Fruit fly (Drosophila melanogaster) whole organism, embryonic: ENCODE data around the gene alpha-Est3.
A peak's percentile ranks its signal among the peaks of the same experiment; 100 is the strongest.

Experiments used
- Bteb2 ChIP-seq: fragments of 200-800 bp; sonication (Bioruptor generic); optimal IDR thresholded peaks from 2 replicates; lab custom pipeline; 2016; ENCODE audit warnings: missing biosample characterization, missing genetic modification characterization
- C15 ChIP-seq: fragments of 200-800 bp; sonication (Bioruptor generic); IDR thresholded peaks from 3 replicates; pipeline ENCODE4 v1.3.6; 2022; ENCODE audit warnings: missing biosample characterization, missing genetic modification characterization
- CG10147 ChIP-seq: fragments of 200-800 bp; sonication (Bioruptor generic); optimal IDR thresholded peaks from 2 replicates; lab custom pipeline; 2019; ENCODE audit warnings: missing biosample characterization, mild to moderate bottlenecking, missing genetic modification characterization, moderate library complexity
- CG11085 ChIP-seq: fragments of 200-800 bp; sonication (Bioruptor generic); IDR thresholded peaks from 2 replicates; pipeline ENCODE4 v1.3.6; 2022; ENCODE audit warnings: missing biosample characterization, missing genetic modification characterization
- CG11398 ChIP-seq: fragments of 200-800 bp; sonication (Bioruptor generic); optimal IDR thresholded peaks from 2 replicates; lab custom pipeline; 2016; ENCODE audit warnings: missing biosample characterization, missing genetic modification characterization
- CG11456 ChIP-seq: fragments of 200-800 bp; sonication (Bioruptor generic); IDR thresholded peaks from 3 replicates; pipeline ENCODE4 v1.3.6; 2022; ENCODE audit warnings: missing biosample characterization, missing genetic modification characterization
- CG11504 ChIP-seq: fragments of 200-800 bp; sonication (Bioruptor generic); optimal IDR thresholded peaks from 3 replicates; lab custom pipeline; 2019; ENCODE audit warnings: missing biosample characterization, mild to moderate bottlenecking, missing genetic modification characterization, moderate library complexity
- CG13287 ChIP-seq: fragments of 200-800 bp; sonication (Bioruptor generic); IDR thresholded peaks from 2 replicates; pipeline ENCODE4 v1.3.6; 2022; ENCODE audit warnings: missing biosample characterization, missing genetic modification characterization; ENCODE audit not compliant: partially characterized antibody
- CG15073 ChIP-seq: fragments of 200-800 bp; sonication (Bioruptor generic); optimal IDR thresholded peaks from 2 replicates; lab custom pipeline; 2016; ENCODE audit warnings: missing biosample characterization, missing genetic modification characterization
- CG1529 ChIP-seq: fragments of 200-800 bp; sonication (Bioruptor generic); optimal IDR thresholded peaks from 3 replicates; lab custom pipeline; 2018; ENCODE audit warnings: missing biosample characterization, missing genetic modification characterization
- CG2712 ChIP-seq: fragments of 200-800 bp; optimal IDR thresholded peaks from 3 replicates; lab custom pipeline; 2019; ENCODE audit warnings: missing biosample characterization, mild to moderate bottlenecking, missing genetic modification characterization, moderate library complexity
- CG30403 ChIP-seq: fragments of 200-800 bp; sonication (Bioruptor generic); optimal IDR thresholded peaks from 3 replicates; lab custom pipeline; 2016; ENCODE audit warnings: missing biosample characterization, missing genetic modification characterization
- CG34224 ChIP-seq: fragments of 200-800 bp; sonication (Bioruptor generic); IDR thresholded peaks from 3 replicates; pipeline ENCODE4 v1.3.6; 2022; ENCODE audit warnings: missing biosample characterization, missing genetic modification characterization; ENCODE audit not compliant: partially characterized antibody
- CG3847 ChIP-seq: fragments of 200-800 bp; sonication (Bioruptor generic); IDR thresholded peaks from 2 replicates; pipeline ENCODE4 v1.3.6; 2022; ENCODE audit warnings: missing biosample characterization, missing genetic modification characterization
- CG3995 ChIP-seq: fragments of 200-800 bp; sonication (Bioruptor generic); optimal IDR thresholded peaks from 3 replicates; lab custom pipeline; 2016; ENCODE audit warnings: missing biosample characterization, missing genetic modification characterization
- CG4424 ChIP-seq: fragments of 200-800 bp; sonication (Bioruptor generic); optimal IDR thresholded peaks from 3 replicates; lab custom pipeline; 2016; ENCODE audit warnings: missing biosample characterization, missing genetic modification characterization
- Deaf1 ChIP-seq: fragments of 200-800 bp; optimal IDR thresholded peaks from 3 replicates; lab custom pipeline; 2019; ENCODE audit warnings: missing biosample characterization, mild to moderate bottlenecking, missing genetic modification characterization, moderate library complexity
- Fer3 ChIP-seq: fragments of 200-800 bp; sonication (Bioruptor generic); optimal IDR thresholded peaks from 2 replicates; lab custom pipeline; 2018; ENCODE audit warnings: missing biosample characterization, mild to moderate bottlenecking, missing genetic modification characterization, moderate library complexity
- Hmr ChIP-seq: fragments of 200-800 bp; sonication (Bioruptor generic); optimal IDR thresholded peaks from 3 replicates; lab custom pipeline; 2017; ENCODE audit warnings: mild to moderate bottlenecking, missing biosample characterization, missing genetic modification reagents, missing genetic modification characterization
- Hr3 ChIP-seq: fragments of 200-800 bp; sonication (Bioruptor generic); optimal IDR thresholded peaks from 3 replicates; lab custom pipeline; 2016; ENCODE audit warnings: missing biosample characterization, missing genetic modification characterization
- Hsf ChIP-seq: fragments of 200-800 bp; sonication (Bioruptor generic); optimal IDR thresholded peaks from 3 replicates; lab custom pipeline; 2016; ENCODE audit warnings: missing biosample characterization, missing genetic modification characterization
- Kr ChIP-seq: fragments of 200-800 bp; sonication (Bioruptor generic); optimal IDR thresholded peaks from 2 replicates; lab custom pipeline; 2017; ENCODE audit warnings: missing biosample characterization, mild to moderate bottlenecking, missing genetic modification characterization
- Med ChIP-seq: fragments of 200-800 bp; sonication (Bioruptor generic); peaks from one replicate; lab custom pipeline; 2016; ENCODE audit warnings: missing biosample characterization, missing genetic modification characterization, mild to moderate bottlenecking, inconsistent platforms, moderate library complexity
- NfI ChIP-seq: fragments of 200-800 bp; sonication (Bioruptor generic); optimal IDR thresholded peaks from 3 replicates; lab custom pipeline; 2018; ENCODE audit warnings: missing biosample characterization, mild to moderate bottlenecking, missing genetic modification characterization, moderate library complexity
- Oaz ChIP-seq: fragments of 200-800 bp; sonication (Bioruptor generic); IDR thresholded peaks from 2 replicates; pipeline ENCODE4 v1.3.6; 2022; ENCODE audit warnings: missing biosample characterization, missing genetic modification characterization
- Ptx1 ChIP-seq: fragments of 200-800 bp; sonication (Bioruptor generic); IDR thresholded peaks from 2 replicates; pipeline ENCODE4 v1.3.6; 2022; ENCODE audit warnings: missing biosample characterization, missing genetic modification characterization
- Trl ChIP-seq, 3 experiments: fragments of >200 bp in 2 of 3; fragments of 200-800 bp in 1 of 3; sonication (Bioruptor generic) in 1 of 3; optimal IDR thresholded peaks; 2 replicates in 1 of 3; 3 replicates in 2 of 3; lab custom pipeline; 2016 to 2017; ENCODE audit warnings: missing biosample characterization in 1 of 3, missing genetic modification characterization in 1 of 3
- az2 ChIP-seq: fragments of 200-800 bp; sonication (Bioruptor generic); optimal IDR thresholded peaks from 3 replicates; lab custom pipeline; 2016; ENCODE audit warnings: missing biosample characterization, missing genetic modification characterization
- btn ChIP-seq: fragments of 200-800 bp; sonication (Bioruptor generic); optimal IDR thresholded peaks from 2 replicates; lab custom pipeline; 2016; ENCODE audit warnings: missing biosample characterization, missing genetic modification characterization
- crp ChIP-seq, 2 experiments: fragments of 200-800 bp; sonication (Bioruptor generic); optimal IDR thresholded peaks; 2 replicates in 1 of 2; 3 replicates in 1 of 2; lab custom pipeline; 2017; ENCODE audit warnings: missing biosample characterization in 2 of 2, missing genetic modification characterization in 2 of 2, mild to moderate bottlenecking in 1 of 2, moderate library complexity in 1 of 2
- cwo ChIP-seq: fragments of 200-800 bp; sonication (Bioruptor generic); optimal IDR thresholded peaks from 3 replicates; lab custom pipeline; 2017; ENCODE audit warnings: missing biosample characterization, missing genetic modification characterization, mild to moderate bottlenecking, moderate library complexity, missing genetic modification reagents
- danr ChIP-seq: fragments of 200-800 bp; sonication (Bioruptor generic); IDR thresholded peaks from 2 replicates; pipeline ENCODE4 v1.3.6; 2022; ENCODE audit warnings: missing biosample characterization, missing genetic modification characterization
- h ChIP-seq: fragments of >200 bp; optimal IDR thresholded peaks from 2 replicates; lab custom pipeline; 2017
- hbn ChIP-seq: fragments of 200-800 bp; sonication (Bioruptor generic); IDR thresholded peaks from 2 replicates; pipeline ENCODE4 v1.3.6; 2022; ENCODE audit warnings: missing biosample characterization, missing genetic modification characterization; ENCODE audit not compliant: partially characterized antibody
- lab ChIP-seq: fragments of 200-800 bp; sonication (Bioruptor generic); optimal IDR thresholded peaks from 3 replicates; lab custom pipeline; 2017; ENCODE audit warnings: missing biosample characterization, missing genetic modification characterization, mild to moderate bottlenecking, moderate library complexity, missing genetic modification reagents
- lbe ChIP-seq: fragments of 200-800 bp; sonication (Bioruptor generic); optimal IDR thresholded peaks from 2 replicates; lab custom pipeline; 2016; ENCODE audit warnings: missing biosample characterization, mild to moderate bottlenecking, missing genetic modification characterization
- mld ChIP-seq: fragments of 200-800 bp; sonication (Bioruptor generic); IDR thresholded peaks from 3 replicates; pipeline ENCODE4 v1.3.6; 2022; ENCODE audit warnings: missing biosample characterization, missing genetic modification characterization; ENCODE audit not compliant: partially characterized antibody
- oc ChIP-seq: fragments of 200-800 bp; sonication (Bioruptor generic); optimal IDR thresholded peaks from 2 replicates; lab custom pipeline; 2018; ENCODE audit warnings: missing biosample characterization, mild to moderate bottlenecking, missing genetic modification characterization, moderate library complexity
- psq ChIP-seq: fragments of 200-800 bp; sonication (Bioruptor generic); optimal IDR thresholded peaks from 2 replicates; lab custom pipeline; 2017; ENCODE audit warnings: missing biosample characterization, missing genetic modification characterization
- salm ChIP-seq: fragments of 200-800 bp; sonication (Bioruptor generic); optimal IDR thresholded peaks from 2 replicates; lab custom pipeline; 2018; ENCODE audit warnings: missing biosample characterization, mild to moderate bottlenecking, missing genetic modification characterization
- sc ChIP-seq, 3 experiments: fragments of >200 bp in 2 of 3; fragments of 200-800 bp in 1 of 3; sonication (Bioruptor generic) in 1 of 3; optimal IDR thresholded peaks; 2 replicates in 2 of 3; 3 replicates in 1 of 3; lab custom pipeline; 2017; ENCODE audit warnings: mild to moderate bottlenecking in 1 of 3, missing biosample characterization in 1 of 3, missing genetic modification characterization in 1 of 3, missing genetic modification reagents in 1 of 3
- sd ChIP-seq: fragments of 200-800 bp; sonication (Bioruptor generic); optimal IDR thresholded peaks from 3 replicates; lab custom pipeline; 2018; ENCODE audit warnings: missing biosample characterization, mild to moderate bottlenecking, missing genetic modification characterization, moderate library complexity
- ssp ChIP-seq: fragments of 200-800 bp; sonication (Bioruptor generic); IDR thresholded peaks from 2 replicates; pipeline ENCODE4 v1.3.6; 2022; ENCODE audit warnings: missing biosample characterization, missing genetic modification characterization
- tin ChIP-seq: fragments of 200-800 bp; sonication (Bioruptor generic); optimal IDR thresholded peaks from 3 replicates; lab custom pipeline; 2016; ENCODE audit warnings: missing biosample characterization, missing genetic modification characterization
- toy ChIP-seq: fragments of 200-800 bp; sonication (Bioruptor generic); IDR thresholded peaks from 2 replicates; pipeline ENCODE4 v1.3.6; 2022; ENCODE audit warnings: missing biosample characterization, missing genetic modification characterization
- yki ChIP-seq: fragments of >200 bp; optimal IDR thresholded peaks from 3 replicates; lab custom pipeline; 2018
- zen2 ChIP-seq: fragments of 200-800 bp; sonication (Bioruptor generic); IDR thresholded peaks from 3 replicates; pipeline ENCODE4 v1.3.6; 2022; ENCODE audit warnings: missing biosample characterization, missing genetic modification characterization; ENCODE audit not compliant: partially characterized antibody
- zfh1 ChIP-seq: fragments of 200-800 bp; sonication (Bioruptor generic); IDR thresholded peaks from 3 replicates; pipeline ENCODE4 v1.3.6; 2022; ENCODE audit warnings: missing biosample characterization, missing genetic modification characterization

Gene alpha-Est3

DNA sequence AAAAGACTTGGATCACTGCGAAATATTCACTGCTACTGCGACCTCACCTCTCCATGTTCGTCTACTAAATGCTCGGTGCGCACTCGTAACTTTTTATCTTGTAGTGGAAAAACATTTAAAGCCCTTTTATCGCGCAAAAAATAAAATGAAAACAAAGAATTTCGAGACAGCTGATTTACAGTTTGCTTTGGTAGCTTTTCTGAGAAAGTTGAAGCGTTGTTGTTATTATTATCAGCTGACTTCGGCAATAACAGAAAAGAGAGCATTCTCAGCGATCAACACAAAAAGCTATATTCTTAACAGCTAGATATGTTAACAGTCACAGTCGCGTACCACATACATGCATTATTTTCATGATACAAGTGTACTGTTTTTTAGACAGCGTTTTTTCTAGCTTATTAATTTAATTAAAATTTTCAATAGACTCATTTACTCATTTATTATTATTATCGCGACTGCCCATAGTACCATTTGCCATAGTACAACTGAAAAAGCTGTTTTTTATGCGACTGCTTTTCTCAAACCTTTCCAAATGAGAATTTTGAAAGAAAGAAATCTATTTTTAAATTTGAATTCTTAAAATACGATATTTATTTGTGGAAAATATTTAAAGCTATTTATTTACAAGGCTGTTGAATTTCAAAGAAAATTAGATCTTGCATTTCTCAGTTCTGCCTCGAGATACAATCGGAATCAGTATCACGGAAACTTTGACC is at the start of gene alpha-Est3, which contains the start of gene alpha-Est2:
Gene alpha-Est3, minus strand, starts transcription at position 487 of the 716 bp plus-strand sequence.
Gene alpha-Est2, plus strand, starts transcription at position 666 of the 716 bp plus-strand sequence.
- peak; percentile 15; the same call in 1 of the 3 replicates for TF ChIP-seq CG34224
- no peak for TF ChIP-seq Ptx1 (GFP tag; lab: Robert Waterston, UW)
- no peak for TF ChIP-seq CG1529 (GFP tag; lab: Kevin White, UChicago)
- TF ChIP-seq salm (tag; lab: Kevin White, UChicago) = no peak
- TF ChIP-seq sd = peak; percentile 36
- peak; percentile 21 for TF ChIP-seq Med (GFP tag; lab: Kevin White, UChicago)
- no peak for TF ChIP-seq Kr (GFP tag; lab: Kevin White, UChicago)
- peak in 1 of 2 experiments; percentile 75 for TF ChIP-seq crp (GFP tag; optimal IDR thresholded peaks at IDR 0.05; lab: Kevin White, UChicago)
- TF ChIP-seq sc (optimal IDR thresholded peaks at IDR 0.05; lab: Kevin White, UChicago) = no peak
- TF ChIP-seq sc (GFP tag; optimal IDR thresholded peaks at IDR 0.05; lab: Kevin White, UChicago) = no peak
- peak; percentile 22 for TF ChIP-seq lbe (GFP tag; lab: Kevin White, UChicago)
- TF ChIP-seq tin = no peak
- peak; percentile 90 for TF ChIP-seq CG15073 (GFP tag; lab: Kevin White, UChicago)
- peak in 1 of 2 experiments; percentile 38 for TF ChIP-seq Trl (optimal IDR thresholded peaks at IDR 0.05; lab: Kevin White, UChicago)
- no peak for TF ChIP-seq Trl (GFP tag; optimal IDR thresholded peaks at IDR 0.05; lab: Kevin White, UChicago)
- TF ChIP-seq hbn (GFP tag; lab: Robert Waterston, UW) = no peak
- TF ChIP-seq CG3995 (GFP tag; lab: Kevin White, UChicago) = peak; percentile 50
- no peak for TF ChIP-seq CG11085 (GFP tag; lab: Robert Waterston, UW)
- TF ChIP-seq Deaf1 (tag; lab: Kevin White, UChicago) = peak; percentile 36
- peak; percentile 24; the same call in 1 of the 2 replicates for TF ChIP-seq CG13287 (GFP tag; lab: Robert Waterston, UW)
- TF ChIP-seq, all 482 proteins: peak for 10

- TF ChIP-seq cwo (peak; percentile 14), CG11456 (0 out of 3 replicates have a peak, but pooled peaks have one; percentile 10), h (lab: Kevin White, UChicago) (no peak), CG11504 (tag; lab: Kevin White, UChicago) (peak; percentile 67), az2 (GFP tag; lab: Kevin White, UChicago) (peak; percentile 9), CG2712 (tag; lab: Kevin White, UChicago) (no peak), lab (GFP tag; lab: Kevin White, UChicago) (peak; percentile 66), NfI (GFP tag; lab: Kevin White, UChicago) (peak; percentile 35), mld (GFP tag; lab: Robert Waterston, UW) (no peak), Fer3 (tag; lab: Kevin White, UChicago) (peak; percentile 27), danr (GFP tag; lab: Robert Waterston, UW) (no peak), C15 (GFP tag; lab: Robert Waterston, UW) (no peak), Hmr (GFP tag; lab: Kevin White, UChicago) (peak; percentile 54), toy (0 out of 2 replicates have a peak, but pooled peaks have one; percentile 8), oc (no peak), Oaz (GFP tag; lab: Robert Waterston, UW) (no peak), CG11398 (no peak), Hr3 (GFP tag; lab: Kevin White, UChicago) (peak; percentile 10), yki (no peak), CG30403 (GFP tag; lab: Kevin White, UChicago) (no peak), ssp (0 out of 2 replicates have a peak, but pooled peaks have one; percentile 11), zen2 (GFP tag; lab: Robert Waterston, UW) (no peak), Hsf (no peak), zfh1 (no peak), btn (GFP tag; lab: Kevin White, UChicago) (no peak), CG10147 (peak; percentile 16), psq (GFP tag; lab: Kevin White, UChicago) (no peak), Bteb2 (GFP tag; lab: Kevin White, UChicago) (no peak), CG3847 (GFP tag; lab: Robert Waterston, UW) (0 out of 2 replicates have a peak, but pooled peaks have one; percentile 45), CG4424 (peak; percentile 39)
Observed at dm6 chr3R:7591189-7591588, 49.8 kb upstream of the alpha-Est3 start.
